Fruit fly (Drosophila melanogaster) whole organism, embryonic: ENCODE results near the gene CG16798.

Source experiments
- Asciz ChIP-seq: fragments of 200-800 bp; sonication (Bioruptor generic); optimal IDR thresholded peaks from 2 replicates; lab custom pipeline; 2017; ENCODE audit warnings: missing biosample characterization, mild to moderate bottlenecking, missing genetic modification characterization, missing genetic modification reagents
- BEAF-32 ChIP-seq: fragments of 200-800 bp; sonication (Bioruptor generic); optimal IDR thresholded peaks from 3 replicates; lab custom pipeline; 2017; ENCODE audit warnings: missing biosample characterization, missing genetic modification characterization, mild to moderate bottlenecking, moderate library complexity, missing genetic modification reagents
- Blimp-1 ChIP-seq: fragments of 200-800 bp; sonication (Bioruptor generic); optimal IDR thresholded peaks from 3 replicates; lab custom pipeline; 2018; ENCODE audit warnings: missing biosample characterization, missing genetic modification characterization, mild to moderate bottlenecking, moderate library complexity, missing genetic modification reagents
- Bteb2 ChIP-seq: fragments of 200-800 bp; sonication (Bioruptor generic); optimal IDR thresholded peaks from 2 replicates; lab custom pipeline; 2016; ENCODE audit warnings: missing biosample characterization, missing genetic modification characterization
- CG11093 ChIP-seq: fragments of 200-800 bp; sonication (Bioruptor generic); IDR thresholded peaks from 3 replicates; pipeline ENCODE4 v1.3.6; 2022; ENCODE audit warnings: missing biosample characterization, missing genetic modification characterization
- CG11398 ChIP-seq: fragments of 200-800 bp; sonication (Bioruptor generic); optimal IDR thresholded peaks from 2 replicates; lab custom pipeline; 2016; ENCODE audit warnings: missing biosample characterization, missing genetic modification characterization
- CG11504 ChIP-seq: fragments of 200-800 bp; sonication (Bioruptor generic); optimal IDR thresholded peaks from 3 replicates; lab custom pipeline; 2019; ENCODE audit warnings: missing biosample characterization, mild to moderate bottlenecking, missing genetic modification characterization, moderate library complexity
- CG14014 ChIP-seq: fragments of 200-800 bp; sonication (Bioruptor generic); IDR thresholded peaks from 2 replicates; pipeline ENCODE4 v1.3.6; 2022; ENCODE audit warnings: missing biosample characterization, missing genetic modification characterization
- CG1647 ChIP-seq: fragments of 200-800 bp; sonication (Bioruptor generic); optimal IDR thresholded peaks from 3 replicates; lab custom pipeline; 2016; ENCODE audit warnings: missing biosample characterization, missing genetic modification characterization
- CG18764 ChIP-seq: fragments of 200-800 bp; sonication (Bioruptor generic); optimal IDR thresholded peaks from 3 replicates; lab custom pipeline; 2016; ENCODE audit warnings: missing biosample characterization, missing genetic modification characterization
- CG30403 ChIP-seq: fragments of 200-800 bp; sonication (Bioruptor generic); optimal IDR thresholded peaks from 3 replicates; lab custom pipeline; 2016; ENCODE audit warnings: missing biosample characterization, missing genetic modification characterization
- CG30431 ChIP-seq: fragments of 200-800 bp; sonication (Bioruptor generic); optimal IDR thresholded peaks from 2 replicates; lab custom pipeline; 2017; ENCODE audit warnings: missing biosample characterization, missing genetic modification characterization
- CG31365 ChIP-seq: fragments of 200-800 bp; sonication (Bioruptor generic); optimal IDR thresholded peaks from 2 replicates; lab custom pipeline; 2018; ENCODE audit warnings: missing biosample characterization, mild to moderate bottlenecking, missing genetic modification characterization
- CG31441 ChIP-seq: fragments of 200-800 bp; sonication (Bioruptor generic); IDR thresholded peaks from 2 replicates; pipeline ENCODE4 v1.3.6; 2022; ENCODE audit warnings: missing biosample characterization, missing genetic modification characterization
- CG3163 ChIP-seq: fragments of 200-800 bp; sonication (Bioruptor generic); optimal IDR thresholded peaks from 3 replicates; lab custom pipeline; 2016; ENCODE audit warnings: missing biosample characterization, missing genetic modification characterization
- CG4707 ChIP-seq: fragments of 200-800 bp; sonication (Bioruptor generic); optimal IDR thresholded peaks from 2 replicates; lab custom pipeline; 2018; ENCODE audit warnings: missing biosample characterization, mild to moderate bottlenecking, missing genetic modification characterization, moderate library complexity
- CG9876 ChIP-seq: fragments of 200-800 bp; sonication (Bioruptor generic); optimal IDR thresholded peaks from 2 replicates; lab custom pipeline; 2016; ENCODE audit warnings: missing biosample characterization, missing genetic modification characterization
- Dip3 ChIP-seq: fragments of 200-800 bp; sonication (Bioruptor generic); optimal IDR thresholded peaks from 3 replicates; lab custom pipeline; 2016; ENCODE audit warnings: missing biosample characterization, missing genetic modification characterization
- Doc2 ChIP-seq: fragments of 200-800 bp; sonication (Bioruptor generic); IDR thresholded peaks from 2 replicates; pipeline ENCODE4 v1.3.6; 2022; ENCODE audit warnings: missing biosample characterization, missing genetic modification characterization
- Doc3 ChIP-seq: fragments of 200-800 bp; sonication (Bioruptor generic); IDR thresholded peaks from 3 replicates; pipeline ENCODE4 v1.3.6; 2022; ENCODE audit warnings: missing biosample characterization, missing genetic modification characterization; ENCODE audit not compliant: partially characterized antibody
- Fer1 ChIP-seq: fragments of 200-800 bp; sonication (Bioruptor generic); optimal IDR thresholded peaks from 2 replicates; lab custom pipeline; 2017; ENCODE audit warnings: missing biosample characterization, mild to moderate bottlenecking, missing genetic modification characterization
- Fer3 ChIP-seq: fragments of 200-800 bp; sonication (Bioruptor generic); optimal IDR thresholded peaks from 2 replicates; lab custom pipeline; 2018; ENCODE audit warnings: missing biosample characterization, mild to moderate bottlenecking, missing genetic modification characterization, moderate library complexity
- Lhr ChIP-seq: fragments of 200-800 bp; sonication (Bioruptor generic); optimal IDR thresholded peaks from 3 replicates; lab custom pipeline; 2017; ENCODE audit warnings: mild to moderate bottlenecking, missing biosample characterization, missing genetic modification reagents, missing genetic modification characterization
- MTF-1 ChIP-seq: fragments of 200-800 bp; sonication (Bioruptor generic); optimal IDR thresholded peaks from 2 replicates; lab custom pipeline; 2018; ENCODE audit warnings: missing biosample characterization, mild to moderate bottlenecking, missing genetic modification characterization, borderline replicate concordance
- Sox102F ChIP-seq: fragments of 200-800 bp; sonication (Bioruptor generic); optimal IDR thresholded peaks from 2 replicates; lab custom pipeline; 2018; ENCODE audit warnings: missing biosample characterization, mild to moderate bottlenecking, missing genetic modification characterization, moderate library complexity
- Spps ChIP-seq: fragments of 200-800 bp; sonication (Bioruptor generic); optimal IDR thresholded peaks from 2 replicates; lab custom pipeline; 2018; ENCODE audit warnings: missing biosample characterization, mild to moderate bottlenecking, missing genetic modification characterization
- Sry-β ChIP-seq: fragments of 200-800 bp; sonication (Bioruptor generic); optimal IDR thresholded peaks from 2 replicates; lab custom pipeline; 2018; ENCODE audit warnings: missing biosample characterization, mild to moderate bottlenecking, missing genetic modification characterization, moderate library complexity
- Tbp ChIP-seq: fragments of >200 bp; optimal IDR thresholded peaks from 2 replicates; lab custom pipeline; 2018; ENCODE audit warnings: missing biosample characterization, missing genetic modification characterization
- Xrp1 ChIP-seq: fragments of 200-800 bp; sonication (Bioruptor generic); IDR thresholded peaks from 2 replicates; pipeline ENCODE4 v1.3.6; 2022; ENCODE audit warnings: missing biosample characterization, missing genetic modification characterization
- ap ChIP-seq: fragments of 200-800 bp; sonication (Bioruptor generic); IDR thresholded peaks from 2 replicates; pipeline ENCODE4 v1.3.6; 2022; ENCODE audit warnings: missing biosample characterization, missing genetic modification characterization
- ase ChIP-seq: fragments of 200-800 bp; sonication (Bioruptor generic); IDR thresholded peaks from 3 replicates; pipeline ENCODE4 v1.3.6; 2022; ENCODE audit warnings: missing biosample characterization, missing genetic modification characterization
- br ChIP-seq: fragments of >200 bp; optimal IDR thresholded peaks from 2 replicates; lab custom pipeline; 2017
- btn ChIP-seq: fragments of 200-800 bp; sonication (Bioruptor generic); optimal IDR thresholded peaks from 2 replicates; lab custom pipeline; 2016; ENCODE audit warnings: missing biosample characterization, missing genetic modification characterization
- cg ChIP-seq: fragments of 200-800 bp; sonication (Bioruptor generic); optimal IDR thresholded peaks from 3 replicates; lab custom pipeline; 2019; ENCODE audit warnings: missing biosample characterization, mild to moderate bottlenecking, missing genetic modification characterization, moderate library complexity
- chm ChIP-seq: fragments of 200-800 bp; sonication (Bioruptor generic); IDR thresholded peaks from 2 replicates; pipeline ENCODE4 v1.3.6; 2022; ENCODE audit warnings: missing biosample characterization, missing genetic modification characterization
- crp ChIP-seq, 2 experiments: fragments of 200-800 bp; sonication (Bioruptor generic); optimal IDR thresholded peaks; 2 replicates in 1 of 2; 3 replicates in 1 of 2; lab custom pipeline; 2017; ENCODE audit warnings: missing biosample characterization in 2 of 2, missing genetic modification characterization in 2 of 2, mild to moderate bottlenecking in 1 of 2, moderate library complexity in 1 of 2
- disco-r ChIP-seq: fragments of 200-800 bp; sonication (Bioruptor generic); optimal IDR thresholded peaks from 2 replicates; lab custom pipeline; 2016; ENCODE audit warnings: missing biosample characterization, missing genetic modification characterization
- dm ChIP-seq: fragments of 200-800 bp; sonication (Bioruptor generic); optimal IDR thresholded peaks from 3 replicates; lab custom pipeline; 2016; ENCODE audit warnings: missing biosample characterization, missing genetic modification characterization
- eyg ChIP-seq: fragments of 200-800 bp; sonication (Bioruptor generic); optimal IDR thresholded peaks from 3 replicates; lab custom pipeline; 2016; ENCODE audit warnings: missing biosample characterization, missing genetic modification characterization
- fd102C ChIP-seq: fragments of 200-800 bp; sonication (Bioruptor generic); optimal IDR thresholded peaks from 2 replicates; lab custom pipeline; 2018; ENCODE audit warnings: missing biosample characterization, mild to moderate bottlenecking, missing genetic modification characterization, moderate library complexity
- fd3F ChIP-seq: fragments of 200-800 bp; sonication (Bioruptor generic); optimal IDR thresholded peaks from 2 replicates; lab custom pipeline; 2018; ENCODE audit warnings: missing biosample characterization, mild to moderate bottlenecking, missing genetic modification characterization, moderate library complexity
- grau ChIP-seq: fragments of 200-800 bp; optimal IDR thresholded peaks from 3 replicates; lab custom pipeline; 2019; ENCODE audit warnings: missing biosample characterization, mild to moderate bottlenecking, missing genetic modification characterization, moderate library complexity
- inv ChIP-seq: fragments of 200-800 bp; sonication (Bioruptor generic); IDR thresholded peaks from 2 replicates; pipeline ENCODE4 v1.3.6; 2022; ENCODE audit warnings: missing biosample characterization, missing genetic modification characterization; ENCODE audit not compliant: partially characterized antibody
- jigr1 ChIP-seq: fragments of 200-800 bp; sonication (Bioruptor generic); IDR thresholded peaks from 3 replicates; pipeline ENCODE4 v1.3.6; 2022; ENCODE audit warnings: missing biosample characterization, missing genetic modification characterization
- lilli ChIP-seq: fragments of 200-800 bp; sonication (Bioruptor generic); optimal IDR thresholded peaks from 3 replicates; lab custom pipeline; 2016; ENCODE audit warnings: missing biosample characterization, missing genetic modification characterization
- nerfin-2 ChIP-seq: fragments of 200-800 bp; sonication (Bioruptor generic); IDR thresholded peaks from 2 replicates; pipeline ENCODE4 v1.3.6; 2022; ENCODE audit warnings: missing biosample characterization, missing genetic modification characterization; ENCODE audit not compliant: partially characterized antibody
- pb ChIP-seq: fragments of 200-800 bp; sonication (Bioruptor generic); optimal IDR thresholded peaks from 3 replicates; lab custom pipeline; 2016; ENCODE audit warnings: missing biosample characterization, missing genetic modification characterization
- phol ChIP-seq: fragments of 200-800 bp; sonication (Bioruptor generic); optimal IDR thresholded peaks from 3 replicates; lab custom pipeline; 2018; ENCODE audit warnings: missing biosample characterization, mild to moderate bottlenecking, missing genetic modification characterization, moderate library complexity
- slp2 ChIP-seq: fragments of 200-800 bp; sonication (Bioruptor generic); optimal IDR thresholded peaks from 2 replicates; lab custom pipeline; 2016; ENCODE audit warnings: missing biosample characterization, missing genetic modification characterization

The CG16798 gene

dm6 chr2L:20349671-20350539 is 32.3 kb downstream of the CG16798 start, which contains the start of the genes La and RtGEF (continued):
- no peak for TF ChIP-seq MTF-1
- TF ChIP-seq Xrp1 (GFP tag; lab: Robert Waterston, UW): 0 out of 2 replicates have a peak, but pooled peaks have one; percentile 26
- peak; percentile 48 for TF ChIP-seq grau
- no peak for TF ChIP-seq ap (GFP tag; lab: Robert Waterston, UW)
- peak; percentile 90 for TF ChIP-seq nerfin-2
- TF ChIP-seq Lhr (GFP tag; lab: Kevin White, UChicago): peak; percentile 42
- peak; percentile 24 for TF ChIP-seq Fer3 (tag; lab: Kevin White, UChicago)
- TF ChIP-seq fd102C (GFP tag; lab: Kevin White, UChicago): no peak
- TF ChIP-seq jigr1 (GFP tag; lab: Robert Waterston, UW): no peak
- no peak for TF ChIP-seq CG18764 (GFP tag; lab: Kevin White, UChicago)
- no peak for TF ChIP-seq slp2
- TF ChIP-seq Sry-β (GFP tag; lab: Kevin White, UChicago): peak; percentile 89
- TF ChIP-seq CG31441 (GFP tag; lab: Robert Waterston, UW): peak; percentile 88
- no peak for TF ChIP-seq CG31365 (tag; lab: Kevin White, UChicago)
- no peak for TF ChIP-seq ase
- TF ChIP-seq phol: peak; percentile 68
- TF ChIP-seq fd3F: no peak
- peak; percentile 46 for TF ChIP-seq eyg (GFP tag; lab: Kevin White, UChicago)
- peak; percentile 8 for TF ChIP-seq Blimp-1 (GFP tag; lab: Kevin White, UChicago)
- TF ChIP-seq CG1647 (GFP tag; lab: Kevin White, UChicago): peak; percentile 30
- TF ChIP-seq CG3163 (GFP tag; lab: Kevin White, UChicago): peak; percentile 5
- TF ChIP-seq Doc2 (GFP tag; lab: Robert Waterston, UW): no peak
- no peak for TF ChIP-seq btn (GFP tag; lab: Kevin White, UChicago)
- TF ChIP-seq Spps (tag; lab: Kevin White, UChicago): no peak
- no peak for TF ChIP-seq cg (GFP tag; lab: Kevin White, UChicago)
- peak; percentile 4 for TF ChIP-seq CG11398
- TF ChIP-seq CG9876 (GFP tag; lab: Kevin White, UChicago): no peak
- TF ChIP-seq CG30431 (GFP tag; lab: Kevin White, UChicago): peak; percentile 13
- TF ChIP-seq Sox102F (GFP tag; lab: Kevin White, UChicago): peak; percentile 46
- peak; percentile 51 for TF ChIP-seq chm (GFP tag; lab: Robert Waterston, UW)
- peak; percentile 97 for TF ChIP-seq BEAF-32 (GFP tag; lab: Kevin White, UChicago)
- peak; percentile 33 for TF ChIP-seq Bteb2 (GFP tag; lab: Kevin White, UChicago)
- 0 out of 3 replicates have a peak, but pooled peaks have one; percentile 23 for TF ChIP-seq CG11093 (GFP tag; lab: Robert Waterston, UW)
- TF ChIP-seq CG30403 (GFP tag; lab: Kevin White, UChicago): peak; percentile 81
- peak; percentile 85 for TF ChIP-seq Doc3 (GFP tag; lab: Robert Waterston, UW)
- no peak for TF ChIP-seq pb (GFP tag; lab: Kevin White, UChicago)
- TF ChIP-seq CG4707 (GFP tag; lab: Kevin White, UChicago): no peak
- TF ChIP-seq br (lab: Kevin White, UChicago): no peak
- no peak for TF ChIP-seq CG14014 (GFP tag; lab: Robert Waterston, UW)
- TF ChIP-seq CG11504 (tag; lab: Kevin White, UChicago): peak; percentile 55
- peak; percentile 55 for TF ChIP-seq disco-r (GFP tag; lab: Kevin White, UChicago)
- peak in 1 of 2 experiments; percentile 54 for TF ChIP-seq crp (GFP tag; optimal IDR thresholded peaks at IDR 0.05; lab: Kevin White, UChicago)
- TF ChIP-seq dm (GFP tag; lab: Kevin White, UChicago): peak; percentile 98
- peak; percentile 34 for TF ChIP-seq Dip3 (GFP tag; lab: Kevin White, UChicago)
- TF ChIP-seq Tbp (GFP tag; lab: Kevin White, UChicago): peak; percentile 66
- TF ChIP-seq lilli (GFP tag; lab: Kevin White, UChicago): peak; percentile 78
- TF ChIP-seq Fer1 (GFP tag; lab: Kevin White, UChicago): peak; percentile 27
- no peak for TF ChIP-seq Asciz (GFP tag; lab: Kevin White, UChicago)
- TF ChIP-seq inv (GFP tag; lab: Robert Waterston, UW): peak; percentile 96
